Fruit fly (Drosophila melanogaster) whole organism: ENCODE results near the gene CkIalpha.

Source experiments
- CG8478 ChIP-seq: fragments of >200 bp; optimal IDR thresholded peaks from 2 replicates; lab custom pipeline; 2018; ENCODE audit warnings: inconsistent platforms
- Dll ChIP-seq: fragments of >200 bp; optimal IDR thresholded peaks from 2 replicates; lab custom pipeline; 2017
- EcR ChIP-seq, 2 experiments: fragments of >200 bp; optimal IDR thresholded peaks; 2 replicates each; lab custom pipeline; 2017; ENCODE audit warnings: missing biosample characterization in 2 of 2, missing genetic modification characterization in 2 of 2, missing genetic modification reagents in 2 of 2
- pan ChIP-seq: fragments of >200 bp; optimal IDR thresholded peaks from 2 replicates; lab custom pipeline; 2017
- psq ChIP-seq: fragments of >200 bp; optimal IDR thresholded peaks from 2 replicates; lab custom pipeline; 2017
- usp ChIP-seq: fragments of >200 bp; optimal IDR thresholded peaks from 2 replicates; lab custom pipeline; 2017; ENCODE audit warnings: missing biosample characterization, missing genetic modification characterization, mixed read lengths

The CkIalpha gene

dm6 chrX:12673833-12674541, 20.6 kb downstream of the CkIalpha start:
- TF ChIP-seq usp (GFP tag; lab: Kevin White, UChicago) (no peak), Dll (lab: Kevin White, UChicago) (no peak), EcR (GFP tag; optimal IDR thresholded peaks at IDR 0.05; lab: Kevin White, UChicago) (no peak), psq (no peak)

- no peak for TF ChIP-seq EcR (GFP tag; optimal IDR thresholded peaks at IDR 0.05; lab: Kevin White, UChicago)
- no peak for TF ChIP-seq usp (GFP tag; lab: Kevin White, UChicago)
- no peak for TF ChIP-seq Dll (lab: Kevin White, UChicago)
- TF ChIP-seq psq = no peak
- no peak for TF ChIP-seq CG8478
- TF ChIP-seq pan (lab: Kevin White, UChicago) = no peak
These were observed 21.9 kb downstream of the CkIalpha start for dm6 chrX:12675284-12675683.

dm6 chrX:12675798-12676553, 22.6 kb downstream of the CkIalpha start:
- no peak for TF ChIP-seq usp (GFP tag; lab: Kevin White, UChicago)
- no peak for TF ChIP-seq psq
- no peak for TF ChIP-seq Dll (lab: Kevin White, UChicago)
- no peak for TF ChIP-seq pan (lab: Kevin White, UChicago)
- no peak for TF ChIP-seq EcR (GFP tag; optimal IDR thresholded peaks at IDR 0.05; lab: Kevin White, UChicago)
- no peak for TF ChIP-seq CG8478

dm6 chrX:12676554-12677336, 23.3 kb downstream of the CkIalpha start:
- TF ChIP-seq CG8478 (no peak), pan (lab: Kevin White, UChicago) (no peak), psq (no peak), usp (GFP tag; lab: Kevin White, UChicago) (no peak), Dll (lab: Kevin White, UChicago) (no peak)

- TF ChIP-seq pan (lab: Kevin White, UChicago) (no peak), psq (no peak), CG8478 (no peak), EcR (GFP tag; optimal IDR thresholded peaks at IDR 0.05; lab: Kevin White, UChicago) (no peak), usp (GFP tag; lab: Kevin White, UChicago) (no peak), Dll (lab: Kevin White, UChicago) (no peak)
These were observed 29.1 kb downstream of the CkIalpha start for dm6 chrX:12682403-12682958.

dm6 chrX:12699095-12699750, 45.8 kb downstream of the CkIalpha start:
- TF ChIP-seq usp (GFP tag; lab: Kevin White, UChicago) = no peak
- no peak for TF ChIP-seq CG8478
- no peak for TF ChIP-seq pan (lab: Kevin White, UChicago)
- TF ChIP-seq Dll (lab: Kevin White, UChicago) = no peak
- TF ChIP-seq EcR (GFP tag; optimal IDR thresholded peaks at IDR 0.05; lab: Kevin White, UChicago) = no peak
- no peak for TF ChIP-seq psq

- no peak for TF ChIP-seq EcR (GFP tag; optimal IDR thresholded peaks at IDR 0.05; lab: Kevin White, UChicago)
- TF ChIP-seq pan (lab: Kevin White, UChicago) = no peak
- TF ChIP-seq Dll (lab: Kevin White, UChicago) = no peak
- TF ChIP-seq CG8478 = no peak
- no peak for TF ChIP-seq usp (GFP tag; lab: Kevin White, UChicago)
- TF ChIP-seq psq = no peak
These were observed 52.1 kb downstream of the CkIalpha start, which contains the start of gene CG15725 for dm6 chrX:12705554-12705953. TSS of gene CG15725 (plus strand) at chrX:12705854.
